Worm (Caenorhabditis elegans): ENCODE measurements around the gene C55A6.10.

ce11 chrV:11492456-11492855 lies 12.7 kb upstream of the C55A6.10 start, which contains the start of gene T11F9.21:
- TF ChIP-seq dao-5 (tag; optimal IDR thresholded peaks at IDR 0.05) = no peak
- no peak for TF ChIP-seq him-1 (tag; optimal IDR thresholded peaks at IDR 0.05)
